Fruit fly (Drosophila melanogaster) whole organism, adult: Measurements from ENCODE around the gene Liprin-beta.

Experiments used
- CG11617 ChIP-seq: fragments of 200-800 bp; sonication (Bioruptor generic); optimal IDR thresholded peaks from 2 replicates; lab custom pipeline; 2017; ENCODE audit warnings: mild to moderate bottlenecking, missing biosample characterization, missing genetic modification reagents, missing genetic modification characterization
- CG12768 ChIP-seq: fragments of 200-800 bp; sonication (Bioruptor generic); optimal IDR thresholded peaks from 2 replicates; lab custom pipeline; 2017; ENCODE audit warnings: missing biosample characterization, missing genetic modification characterization, mild to moderate bottlenecking, moderate library complexity, missing genetic modification reagents
- CG14711 ChIP-seq: fragments of 200-800 bp; sonication (Bioruptor generic); optimal IDR thresholded peaks from 2 replicates; lab custom pipeline; 2018; ENCODE audit warnings: missing biosample characterization, mild to moderate bottlenecking, missing genetic modification characterization, moderate library complexity
- CG1620 ChIP-seq: fragments of 200-800 bp; sonication (Bioruptor generic); optimal IDR thresholded peaks from 2 replicates; lab custom pipeline; 2016; ENCODE audit warnings: missing biosample characterization, missing genetic modification characterization
- CG33017 ChIP-seq: fragments of 200-800 bp; sonication (Bioruptor generic); optimal IDR thresholded peaks from 2 replicates; lab custom pipeline; 2018; ENCODE audit warnings: missing biosample characterization, mild to moderate bottlenecking, missing genetic modification characterization, moderate library complexity
- CG5204 ChIP-seq: fragments of 200-800 bp; sonication (Bioruptor generic); optimal IDR thresholded peaks from 2 replicates; lab custom pipeline; 2016; ENCODE audit warnings: missing biosample characterization, missing genetic modification characterization
- CG7045 ChIP-seq: fragments of 200-800 bp; sonication (Bioruptor generic); optimal IDR thresholded peaks from 2 replicates; lab custom pipeline; 2017; ENCODE audit warnings: missing biosample characterization, mild to moderate bottlenecking, missing genetic modification characterization
- CG7101 ChIP-seq: fragments of 200-800 bp; sonication (Bioruptor generic); optimal IDR thresholded peaks from 2 replicates; lab custom pipeline; 2018; ENCODE audit warnings: missing biosample characterization, mild to moderate bottlenecking, missing genetic modification characterization, moderate library complexity
- Clk ChIP-seq: fragments of 200-800 bp; sonication (Bioruptor generic); optimal IDR thresholded peaks from 2 replicates; lab custom pipeline; 2017; ENCODE audit warnings: missing biosample characterization, missing genetic modification characterization
- Crg-1 ChIP-seq: fragments of 200-800 bp; sonication (Bioruptor generic); optimal IDR thresholded peaks from 2 replicates; lab custom pipeline; 2016; ENCODE audit warnings: missing biosample characterization, missing genetic modification characterization
- Hr96 ChIP-seq: fragments of 200-800 bp; sonication (Bioruptor generic); optimal IDR thresholded peaks from 2 replicates; lab custom pipeline; 2016; ENCODE audit warnings: missing biosample characterization, missing genetic modification characterization
- Mnt ChIP-seq: fragments of 200-800 bp; sonication (Bioruptor generic); optimal IDR thresholded peaks from 2 replicates; lab custom pipeline; 2016; ENCODE audit warnings: missing biosample characterization, mild to moderate bottlenecking, missing genetic modification characterization
- bab1 ChIP-seq: fragments of 200-800 bp; sonication (Bioruptor generic); optimal IDR thresholded peaks from 3 replicates; lab custom pipeline; 2019; ENCODE audit warnings: missing biosample characterization, mild to moderate bottlenecking, missing genetic modification characterization, moderate library complexity
- cic ChIP-seq: fragments of 200-800 bp; sonication (Bioruptor generic); optimal IDR thresholded peaks from 2 replicates; lab custom pipeline; 2017; ENCODE audit warnings: missing biosample characterization, mild to moderate bottlenecking, missing genetic modification characterization, moderate library complexity
- cnc ChIP-seq, 2 experiments: fragments of >200 bp; optimal IDR thresholded peaks; 2 replicates each; lab custom pipeline; 2017
- kay ChIP-seq: fragments of 200-800 bp; sonication (Bioruptor generic); peaks from one replicate; lab custom pipeline; 2016; ENCODE audit warnings: missing biosample characterization, missing genetic modification characterization, borderline replicate concordance
- ovo ChIP-seq: fragments of 200-800 bp; sonication (Bioruptor generic); optimal IDR thresholded peaks from 2 replicates; lab custom pipeline; 2016; ENCODE audit warnings: missing biosample characterization, missing genetic modification characterization
- pad ChIP-seq: fragments of 200-800 bp; sonication (Bioruptor generic); optimal IDR thresholded peaks from 3 replicates; lab custom pipeline; 2017; ENCODE audit warnings: missing biosample characterization, missing genetic modification characterization, mild to moderate bottlenecking, moderate library complexity, missing genetic modification reagents
- tj ChIP-seq: fragments of 200-800 bp; sonication (Bioruptor generic); optimal IDR thresholded peaks from 3 replicates; lab custom pipeline; 2017; ENCODE audit warnings: missing biosample characterization, mild to moderate bottlenecking, missing genetic modification characterization, moderate library complexity
- toe ChIP-seq: fragments of 200-800 bp; sonication (Bioruptor generic); optimal IDR thresholded peaks from 2 replicates; lab custom pipeline; 2016; ENCODE audit warnings: missing biosample characterization, missing genetic modification characterization

The Liprin-beta gene

DNA sequence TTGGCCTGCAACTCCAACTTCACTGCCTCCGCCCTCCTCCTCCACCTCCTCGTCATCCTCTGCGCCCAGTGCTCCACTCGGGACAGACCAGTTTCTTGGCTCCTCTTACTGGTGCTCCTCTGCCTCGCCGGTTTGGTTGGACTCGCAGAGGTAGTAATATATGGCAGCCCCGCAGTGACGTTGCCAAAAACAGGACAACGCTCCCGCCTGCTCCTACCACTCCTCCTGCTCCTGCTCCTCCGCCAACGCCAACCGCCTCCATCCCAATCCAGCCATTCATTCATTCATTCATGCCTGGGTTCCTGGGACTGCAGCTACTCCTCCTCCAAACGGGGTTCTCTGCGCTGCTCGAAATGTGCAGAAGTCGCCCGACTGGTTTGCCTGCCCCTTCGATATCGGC is 13.5 kb upstream of the Liprin-beta start:
- no peak for TF ChIP-seq CG5204 (GFP tag; lab: Kevin White, UChicago)
- TF ChIP-seq cnc (optimal IDR thresholded peaks at IDR 0.05; lab: Kevin White, UChicago): no peak
- TF ChIP-seq cic (GFP tag; lab: Kevin White, UChicago): no peak
- no peak for TF ChIP-seq tj (GFP tag; lab: Kevin White, UChicago)
- TF ChIP-seq Mnt (GFP tag; lab: Kevin White, UChicago): no peak
- no peak for TF ChIP-seq pad (GFP tag; lab: Kevin White, UChicago)
- no peak for TF ChIP-seq ovo (GFP tag; lab: Kevin White, UChicago)
- TF ChIP-seq CG7101 (tag; lab: Kevin White, UChicago): no peak
- TF ChIP-seq kay: no peak
- TF ChIP-seq CG1620: no peak
- TF ChIP-seq CG11617 (GFP tag; lab: Kevin White, UChicago): no peak
- no peak for TF ChIP-seq CG14711
- TF ChIP-seq bab1 (GFP tag; lab: Kevin White, UChicago): no peak
- no peak for TF ChIP-seq Clk
- TF ChIP-seq Hr96 (GFP tag; lab: Kevin White, UChicago): no peak
- TF ChIP-seq toe (GFP tag; lab: Kevin White, UChicago): no peak
- TF ChIP-seq CG33017 (tag; lab: Kevin White, UChicago): no peak
- TF ChIP-seq Crg-1 (GFP tag; lab: Kevin White, UChicago): no peak
- TF ChIP-seq CG12768 (GFP tag; lab: Kevin White, UChicago): no peak
- no peak for TF ChIP-seq CG7045 (GFP tag; lab: Kevin White, UChicago)

DNA sequence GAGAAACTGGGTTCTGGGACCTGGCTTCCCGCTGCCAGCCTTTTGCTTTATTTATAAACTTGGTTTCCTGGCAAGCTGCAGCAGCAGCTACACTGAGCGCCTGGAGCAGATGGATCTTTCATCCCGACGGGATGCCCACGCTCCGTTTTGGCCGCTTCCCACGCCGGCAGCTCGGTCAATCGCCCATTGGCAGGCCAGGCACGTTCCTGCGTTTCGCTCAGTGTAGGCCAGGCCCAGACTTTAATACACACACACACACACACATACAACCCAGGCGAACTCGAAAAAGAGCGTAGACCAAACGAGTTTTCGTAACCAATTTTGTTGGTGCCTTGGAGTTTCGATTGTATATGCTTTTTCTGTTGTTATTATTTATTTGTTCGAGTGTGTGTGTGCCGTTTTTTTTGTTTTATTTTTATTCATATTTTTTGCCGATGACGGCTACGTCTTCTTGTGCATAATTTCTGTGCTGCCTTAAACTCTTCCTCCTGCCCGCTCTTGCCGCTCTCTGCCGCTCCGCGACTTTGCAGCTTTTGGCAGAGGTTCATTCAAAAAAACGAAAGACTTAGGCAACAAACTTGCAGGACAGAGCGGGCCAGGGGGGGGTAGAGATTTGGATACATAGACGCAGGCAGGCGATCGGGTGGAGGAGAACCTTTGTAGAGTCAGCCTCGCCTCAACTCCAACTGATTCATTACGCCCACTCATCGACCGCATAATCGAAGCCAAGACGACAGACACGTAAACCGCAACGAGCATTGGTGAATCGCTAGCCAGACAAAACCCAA is 12.9 kb upstream of the Liprin-beta start:
- TF ChIP-seq Mnt (GFP tag; lab: Kevin White, UChicago) (no peak), Hr96 (GFP tag; lab: Kevin White, UChicago) (no peak), bab1 (GFP tag; lab: Kevin White, UChicago) (no peak), cnc (optimal IDR thresholded peaks at IDR 0.05; lab: Kevin White, UChicago) (no peak), ovo (GFP tag; lab: Kevin White, UChicago) (no peak), CG7045 (GFP tag; lab: Kevin White, UChicago) (no peak), CG33017 (tag; lab: Kevin White, UChicago) (no peak)

DNA sequence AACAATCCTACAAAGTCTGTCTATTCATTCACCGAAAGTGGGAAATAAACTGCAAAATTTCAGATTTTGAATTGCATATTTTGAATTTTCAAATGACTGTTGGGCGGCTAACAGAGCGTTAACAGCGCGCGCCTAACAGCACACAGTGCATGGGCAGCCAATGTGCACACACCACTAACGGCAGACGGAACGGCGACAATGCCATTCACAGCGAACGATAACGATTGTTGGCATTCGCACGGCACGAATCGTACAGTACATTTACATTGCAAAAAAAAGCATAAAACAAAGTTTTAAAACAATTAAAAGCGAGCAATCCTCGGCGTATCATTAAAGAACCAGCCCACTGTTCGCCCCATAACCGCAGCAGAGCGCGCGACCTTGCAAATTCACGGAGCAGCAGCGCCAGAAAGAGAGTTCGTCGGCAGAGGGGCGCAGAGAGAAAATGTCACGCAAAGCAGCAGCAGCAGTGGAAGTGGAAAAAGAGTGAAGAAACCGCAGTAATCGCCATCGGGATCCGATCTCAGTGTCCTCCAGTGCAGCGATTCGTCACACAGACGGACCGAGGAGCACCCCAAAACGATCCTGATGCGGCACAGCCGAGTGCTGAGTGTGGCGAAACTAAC is 10.5 kb upstream of the Liprin-beta start, which contains the start of gene Spt20:
Gene Spt20, plus strand, starts transcription at position 224 of the 626 bp plus-strand sequence.
- TF ChIP-seq bab1 (GFP tag; lab: Kevin White, UChicago) (peak; percentile 54), Clk (no peak)

DNA sequence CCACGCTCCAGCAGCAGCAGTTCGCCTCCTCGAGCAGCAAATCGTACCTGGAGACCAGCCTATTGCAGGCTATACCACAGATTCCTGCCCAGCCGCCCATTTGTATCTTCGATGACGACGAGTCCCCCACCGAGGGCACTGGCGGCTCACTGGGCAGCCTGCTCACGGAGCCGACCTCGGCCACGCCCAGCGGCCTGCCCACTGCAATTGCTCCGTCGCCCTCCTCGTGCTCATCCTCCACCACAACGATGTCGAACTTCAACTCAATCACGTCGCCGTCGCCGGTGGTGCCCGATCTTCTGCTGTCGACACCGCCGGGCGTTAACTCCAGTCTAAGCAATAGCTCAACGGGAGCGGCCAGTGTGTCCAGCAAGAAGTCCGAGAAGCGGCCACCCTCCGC is 9.4 kb upstream of the Liprin-beta start:
- TF ChIP-seq CG7045 (GFP tag; lab: Kevin White, UChicago) (no peak), CG1620 (no peak), CG12768 (GFP tag; lab: Kevin White, UChicago) (no peak), CG33017 (tag; lab: Kevin White, UChicago) (no peak), cic (GFP tag; lab: Kevin White, UChicago) (no peak), Mnt (GFP tag; lab: Kevin White, UChicago) (no peak), CG5204 (GFP tag; lab: Kevin White, UChicago) (no peak), Clk (no peak), kay (no peak), Hr96 (GFP tag; lab: Kevin White, UChicago) (no peak), CG14711 (no peak), Crg-1 (GFP tag; lab: Kevin White, UChicago) (no peak), cnc (optimal IDR thresholded peaks at IDR 0.05; lab: Kevin White, UChicago) (no peak), CG7101 (tag; lab: Kevin White, UChicago) (no peak), toe (GFP tag; lab: Kevin White, UChicago) (no peak), pad (GFP tag; lab: Kevin White, UChicago) (no peak), tj (GFP tag; lab: Kevin White, UChicago) (no peak), ovo (GFP tag; lab: Kevin White, UChicago) (no peak), CG11617 (GFP tag; lab: Kevin White, UChicago) (no peak), bab1 (GFP tag; lab: Kevin White, UChicago) (no peak)

DNA sequence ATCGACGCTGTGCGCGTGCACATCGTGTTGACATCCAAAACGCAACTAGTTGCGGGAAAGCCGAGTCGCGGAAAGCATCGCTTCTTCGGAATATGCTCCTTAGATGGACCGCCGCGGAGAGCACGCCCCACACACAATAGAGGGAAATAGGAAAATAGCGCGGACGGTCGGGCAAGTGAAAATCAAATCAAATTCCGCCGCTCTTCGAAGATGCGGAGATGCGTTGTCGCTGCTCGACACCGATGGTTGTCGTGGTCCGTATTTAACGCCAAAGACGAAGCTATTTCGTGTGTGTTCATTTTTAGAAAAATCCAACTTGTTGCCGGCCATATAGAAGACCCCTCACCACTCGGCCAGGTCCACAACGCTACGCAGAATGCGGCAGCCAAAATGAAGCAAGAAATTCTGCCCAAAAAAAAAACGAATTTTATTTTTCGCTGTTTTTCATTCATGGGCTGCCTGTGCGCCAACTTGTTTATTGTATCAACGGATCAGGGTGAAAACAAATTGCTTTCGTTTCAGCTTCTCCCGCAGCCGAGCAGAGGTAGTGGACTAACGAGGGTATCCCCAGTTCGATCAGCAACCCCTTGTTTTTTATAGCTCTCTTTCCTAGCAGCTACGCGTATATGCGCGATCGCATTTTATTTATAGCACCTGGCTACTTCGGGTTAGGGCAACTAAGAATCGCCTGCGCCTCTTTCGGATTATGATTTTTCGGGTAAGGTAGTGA is 6.7 kb downstream of the Liprin-beta start, which contains the start of gene CG10710:
Gene CG10710, minus strand, starts transcription at position 51 of the 730 bp plus-strand sequence.
- no peak for TF ChIP-seq toe (GFP tag; lab: Kevin White, UChicago)
- TF ChIP-seq CG7045 (GFP tag; lab: Kevin White, UChicago): no peak
- TF ChIP-seq tj (GFP tag; lab: Kevin White, UChicago): no peak
- no peak for TF ChIP-seq kay
- TF ChIP-seq Hr96 (GFP tag; lab: Kevin White, UChicago): no peak
- TF ChIP-seq ovo (GFP tag; lab: Kevin White, UChicago): no peak
- no peak for TF ChIP-seq bab1 (GFP tag; lab: Kevin White, UChicago)
- TF ChIP-seq CG33017 (tag; lab: Kevin White, UChicago): no peak
- no peak for TF ChIP-seq cic (GFP tag; lab: Kevin White, UChicago)
- no peak for TF ChIP-seq Mnt (GFP tag; lab: Kevin White, UChicago)
- TF ChIP-seq pad (GFP tag; lab: Kevin White, UChicago): no peak
- TF ChIP-seq CG7101 (tag; lab: Kevin White, UChicago): no peak
- no peak for TF ChIP-seq cnc (optimal IDR thresholded peaks at IDR 0.05; lab: Kevin White, UChicago)
- no peak for TF ChIP-seq CG1620
- TF ChIP-seq CG11617 (GFP tag; lab: Kevin White, UChicago): no peak
